Worm (Caenorhabditis elegans) whole organism, young adult: ENCODE measurements around the gene svh-5.
A peak's percentile ranks its signal among the peaks of the same experiment; 100 is the strongest.

Source experiments
- B0019.2 ChIP-seq: fragments of 200-800 bp; sonication (Bioruptor generic); conservative IDR thresholded peaks from 2 replicates; pipeline ENCODE4 v1.3.6; 2022; ENCODE audit warnings: missing genetic modification reagents, missing genetic modification characterization, missing compliant biosample characterization
- C06A6.2 ChIP-seq: fragments of 200-800 bp; sonication (Bioruptor generic); conservative IDR thresholded peaks from 2 replicates; pipeline ENCODE4 v1.3.6; 2022; ENCODE audit warnings: missing genetic modification characterization, missing compliant biosample characterization
- C17E4.6 ChIP-seq: fragments of 200-800 bp; sonication (Bioruptor generic); IDR thresholded peaks from 2 replicates; pipeline ENCODE4 v1.3.6; 2022; ENCODE audit warnings: missing genetic modification reagents, missing genetic modification characterization, missing compliant biosample characterization
- K12H6.12 ChIP-seq: fragments of 200-800 bp; sonication (Bioruptor generic); optimal IDR thresholded peaks from 2 replicates; lab custom pipeline; 2018; ENCODE audit warnings: mild to moderate bottlenecking, missing genetic modification characterization, missing compliant biosample characterization
- Y53F4B.3 ChIP-seq: fragments of 200-800 bp; sonication (Bioruptor generic); IDR thresholded peaks from 2 replicates; pipeline ENCODE4 v1.3.6; 2022; ENCODE audit warnings: missing genetic modification reagents, missing genetic modification characterization, missing compliant biosample characterization
- Y79H2A.3 ChIP-seq: fragments of 200-800 bp; sonication (Bioruptor generic); conservative IDR thresholded peaks from 2 replicates; pipeline ENCODE4 v1.3.6; 2022; ENCODE audit warnings: missing genetic modification reagents, missing genetic modification characterization, missing compliant biosample characterization
- ama-1 ChIP-seq, 3 experiments: fragments of 150-350 bp in 1 of 3; sonication (generic microtip) in 2 of 3; optimal IDR thresholded peaks; 2 replicates each; lab custom pipeline; 2014 to 2018; ENCODE audit warnings: missing biosample characterization in 2 of 3, missing genetic modification characterization in 2 of 3, missing genetic modification reagents in 2 of 3
- aptf-2 ChIP-seq: fragments of 200-800 bp; sonication (Bioruptor generic); conservative IDR thresholded peaks from 2 replicates; pipeline ENCODE4 v1.3.6; 2022; ENCODE audit warnings: missing genetic modification reagents, missing genetic modification characterization, missing compliant biosample characterization
- atf-7 ChIP-seq: sonication (generic microtip); optimal IDR thresholded peaks from 2 replicates; lab custom pipeline; 2017; ENCODE audit warnings: mild to moderate bottlenecking, missing genetic modification characterization, missing compliant biosample characterization
- attf-5 ChIP-seq: fragments of 200-800 bp; sonication (Bioruptor generic); optimal IDR thresholded peaks from 2 replicates; lab custom pipeline; 2018; ENCODE audit warnings: mild to moderate bottlenecking, missing genetic modification characterization, missing compliant biosample characterization
- bed-2 ChIP-seq: fragments of 200-800 bp; sonication (Bioruptor generic); IDR thresholded peaks from 2 replicates; pipeline ENCODE4 v1.3.6; 2022; ENCODE audit warnings: missing genetic modification reagents, missing genetic modification characterization, missing compliant biosample characterization
- ceh-100 ChIP-seq: fragments of 200-800 bp; sonication (Bioruptor generic); IDR thresholded peaks from 2 replicates; pipeline ENCODE4 v1.3.6; 2022; ENCODE audit warnings: missing genetic modification reagents, missing genetic modification characterization, missing compliant biosample characterization
- ceh-27 ChIP-seq: fragments of 200-800 bp; sonication (Bioruptor generic); optimal IDR thresholded peaks from 2 replicates; lab custom pipeline; 2018; ENCODE audit warnings: mild to moderate bottlenecking, missing genetic modification characterization, moderate library complexity, missing compliant biosample characterization
- ceh-58 ChIP-seq: fragments of 200-800 bp; sonication (Bioruptor generic); IDR thresholded peaks from 2 replicates; pipeline ENCODE4 v1.3.6; 2022; ENCODE audit warnings: missing genetic modification characterization, missing compliant biosample characterization
- ceh-91 ChIP-seq: fragments of 200-800 bp; sonication (Bioruptor generic); IDR thresholded peaks from 2 replicates; pipeline ENCODE4 v1.3.6; 2022; ENCODE audit warnings: missing genetic modification reagents, missing genetic modification characterization, missing compliant biosample characterization
- die-1 ChIP-seq: sonication (generic microtip); optimal IDR thresholded peaks from 2 replicates; lab custom pipeline; 2016; ENCODE audit warnings: missing genotype, mild to moderate bottlenecking, missing genetic modification characterization, missing compliant biosample characterization
- dpl-1 ChIP-seq: fragments of 150-350 bp; optimal IDR thresholded peaks from 2 replicates; lab custom pipeline; 2014; ENCODE audit warnings: missing biosample characterization, missing genetic modification reagents, missing genetic modification characterization
- egl-44 ChIP-seq: fragments of 200-800 bp; sonication (Bioruptor generic); IDR thresholded peaks from 2 replicates; pipeline ENCODE4 v1.3.6; 2022; ENCODE audit warnings: missing genetic modification reagents, missing genetic modification characterization, missing compliant biosample characterization
- ets-4 ChIP-seq: fragments of 200-800 bp; sonication (Bioruptor generic); optimal IDR thresholded peaks from 2 replicates; lab custom pipeline; 2018; ENCODE audit warnings: mild to moderate bottlenecking, missing genetic modification characterization, missing compliant biosample characterization
- hmg-1.2 ChIP-seq: fragments of 200-800 bp; sonication (Bioruptor generic); IDR thresholded peaks from 2 replicates; pipeline ENCODE4 v1.3.6; 2022; ENCODE audit warnings: missing genetic modification reagents, missing genetic modification characterization, missing compliant biosample characterization
- lag-1 ChIP-seq: fragments of 200-800 bp; sonication (Bioruptor generic); IDR thresholded peaks from 2 replicates; pipeline ENCODE4 v1.3.6; 2022; ENCODE audit warnings: missing genetic modification reagents, missing genetic modification characterization, missing compliant biosample characterization
- lin-35 ChIP-seq, 3 experiments: fragments of 150-350 bp in 2 of 3; sonication (generic microtip) in 1 of 3; optimal IDR thresholded peaks; 2 replicates each; lab custom pipeline; 2014 to 2018; ENCODE audit warnings: missing biosample characterization in 3 of 3, missing genetic modification characterization in 3 of 3, missing genetic modification reagents in 3 of 3
- lin-54 ChIP-seq: fragments of 200-800 bp; sonication (Bioruptor generic); optimal IDR thresholded peaks from 2 replicates; lab custom pipeline; 2018; ENCODE audit warnings: mild to moderate bottlenecking, missing genetic modification characterization, missing compliant biosample characterization
- madf-10 ChIP-seq: sonication (generic microtip); optimal IDR thresholded peaks from 2 replicates; lab custom pipeline; 2016; ENCODE audit warnings: mild to moderate bottlenecking, missing genetic modification characterization, missing compliant biosample characterization
- madf-3 ChIP-seq: fragments of 200-800 bp; sonication (Bioruptor generic); IDR thresholded peaks from 2 replicates; pipeline ENCODE4 v1.3.6; 2022; ENCODE audit warnings: missing genetic modification reagents, missing genetic modification characterization, missing compliant biosample characterization
- mes-4 ChIP-seq: sonication (generic microtip); optimal IDR thresholded peaks from 2 replicates; lab custom pipeline; 2016; ENCODE audit warnings: missing genotype, missing genetic modification characterization, missing compliant biosample characterization
- nhr-120 ChIP-seq: fragments of 200-800 bp; sonication (Bioruptor generic); IDR thresholded peaks from 2 replicates; pipeline ENCODE4 v1.3.6; 2022; ENCODE audit warnings: missing genetic modification characterization, missing compliant biosample characterization
- nhr-27 ChIP-seq: fragments of 200-800 bp; sonication (Bioruptor generic); optimal IDR thresholded peaks from 2 replicates; lab custom pipeline; 2018; ENCODE audit warnings: mild to moderate bottlenecking, missing genetic modification characterization, moderate library complexity, missing compliant biosample characterization
- nhr-80 ChIP-seq: sonication (generic microtip); optimal IDR thresholded peaks from 2 replicates; lab custom pipeline; 2016; ENCODE audit warnings: missing genetic modification characterization, missing compliant biosample characterization
- pbrm-1 ChIP-seq: fragments of 200-800 bp; sonication (Bioruptor generic); IDR thresholded peaks from 2 replicates; pipeline ENCODE4 v1.3.6; 2022; ENCODE audit warnings: missing genetic modification reagents, missing genetic modification characterization, missing compliant biosample characterization
- snpc-4 ChIP-seq, 5 experiments: fragments of 150-350 bp in 1 of 5; sonication (generic microtip) in 4 of 5; optimal IDR thresholded peaks; 2 replicates each; lab custom pipeline; 2014 to 2018; ENCODE audit warnings: missing genetic modification characterization in 5 of 5, missing biosample characterization in 3 of 5, antibody characterized with exemption in 2 of 5, mild to moderate bottlenecking in 2 of 5, missing compliant biosample characterization in 2 of 5, missing genotype in 2 of 5, moderate library complexity in 2 of 5, missing genetic modification reagents in 1 of 5
- somi-1 ChIP-seq: fragments of 200-800 bp; sonication (Bioruptor generic); optimal IDR thresholded peaks from 2 replicates; lab custom pipeline; 2018; ENCODE audit warnings: mild to moderate bottlenecking, missing genetic modification characterization, missing compliant biosample characterization
- tlf-1 ChIP-seq: fragments of 200-800 bp; sonication (Bioruptor generic); optimal IDR thresholded peaks from 2 replicates; lab custom pipeline; 2018; ENCODE audit warnings: mild to moderate bottlenecking, missing genetic modification characterization, missing compliant biosample characterization
- unc-130 ChIP-seq: sonication (generic microtip); optimal IDR thresholded peaks from 2 replicates; lab custom pipeline; 2016; ENCODE audit warnings: missing genetic modification reagents, missing genetic modification characterization, missing compliant biosample characterization
- unc-62 ChIP-seq: fragments of 150-350 bp; optimal IDR thresholded peaks from 2 replicates; lab custom pipeline; 2014; ENCODE audit warnings: missing biosample characterization, missing genetic modification reagents, missing genetic modification characterization
- zfh-2 ChIP-seq: fragments of 200-800 bp; sonication (Bioruptor generic); conservative IDR thresholded peaks from 2 replicates; pipeline ENCODE4 v1.3.6; 2022; ENCODE audit warnings: missing genetic modification reagents, missing genetic modification characterization, missing compliant biosample characterization
- ztf-18 ChIP-seq: sonication (generic microtip); optimal IDR thresholded peaks from 2 replicates; lab custom pipeline; 2016; ENCODE audit warnings: missing genotype, mild to moderate bottlenecking, missing genetic modification characterization, missing compliant biosample characterization
- ztf-22 ChIP-seq: fragments of 200-800 bp; sonication (Bioruptor generic); optimal IDR thresholded peaks from 2 replicates; lab custom pipeline; 2018; ENCODE audit warnings: mild to moderate bottlenecking, missing genetic modification characterization, moderate library complexity, missing compliant biosample characterization
- ztf-28 ChIP-seq: fragments of 200-800 bp; sonication (Bioruptor generic); IDR thresholded peaks from 2 replicates; pipeline ENCODE4 v1.3.6; 2022; ENCODE audit warnings: missing genetic modification reagents, missing genetic modification characterization, missing compliant biosample characterization

The svh-5 gene

DNA sequence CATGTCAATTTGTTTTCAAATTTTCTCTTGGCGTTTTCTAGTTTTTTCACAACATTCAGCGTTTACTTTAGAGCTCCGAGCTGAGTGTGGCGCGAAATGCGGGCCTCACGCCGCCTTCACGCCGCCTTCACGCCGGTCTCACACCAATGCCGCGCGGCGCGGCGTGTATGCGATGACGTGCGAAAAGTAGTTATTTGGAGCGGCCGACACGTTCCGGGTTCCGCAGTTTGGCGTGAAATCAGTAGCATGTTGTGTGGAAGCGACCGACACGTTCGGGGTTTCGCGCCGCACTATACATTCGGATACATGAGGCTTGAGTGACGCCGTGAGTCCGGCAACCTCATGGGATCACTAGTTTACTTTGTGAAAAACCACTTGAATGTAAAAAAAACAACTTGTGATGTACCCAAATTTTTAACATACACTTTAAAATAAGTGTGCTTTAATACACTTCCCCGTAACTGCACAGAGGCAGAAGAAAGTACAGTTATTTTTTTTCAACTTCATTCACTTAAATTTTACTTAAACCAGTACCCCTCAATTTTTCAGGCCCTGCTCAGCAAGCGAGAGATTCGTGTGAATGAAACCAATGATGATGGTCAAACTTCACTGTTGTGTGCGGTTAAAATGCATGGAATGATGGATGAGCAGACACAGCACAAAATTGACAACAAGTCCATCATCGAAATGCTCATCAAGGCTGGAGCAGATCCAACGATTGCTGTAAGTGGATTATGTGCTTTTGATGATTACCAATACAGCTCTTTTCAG lies 15.3 kb downstream of the svh-5 start (continued):
- peak; percentile 32 for TF ChIP-seq ceh-27 (GFP tag; lab: Kevin White, UChicago)
- no peak for TF ChIP-seq nhr-27
- TF ChIP-seq snpc-4 (GFP tag; optimal IDR thresholded peaks at IDR 0.05; lab: Kevin White, UChicago): no peak
- TF ChIP-seq snpc-4 (tag; optimal IDR thresholded peaks at IDR 0.05; lab: Kevin White, UChicago): peak in 3 of 4 experiments; percentile 18 to 82 (median 78)
- no peak for TF ChIP-seq dpl-1 (GFP tag; lab: Kevin White, UChicago)
- no peak for TF ChIP-seq ztf-28 (GFP tag; lab: Robert Waterston, UW)
- TF ChIP-seq lag-1 (GFP tag; lab: Robert Waterston, UW): no peak
- TF ChIP-seq ets-4 (GFP tag; lab: Kevin White, UChicago): no peak
- TF ChIP-seq pbrm-1 (GFP tag; lab: Robert Waterston, UW): 0 out of 2 replicates have a peak, but pooled peaks have one; percentile 43
- no peak for TF ChIP-seq egl-44 (GFP tag; lab: Robert Waterston, UW)

DNA sequence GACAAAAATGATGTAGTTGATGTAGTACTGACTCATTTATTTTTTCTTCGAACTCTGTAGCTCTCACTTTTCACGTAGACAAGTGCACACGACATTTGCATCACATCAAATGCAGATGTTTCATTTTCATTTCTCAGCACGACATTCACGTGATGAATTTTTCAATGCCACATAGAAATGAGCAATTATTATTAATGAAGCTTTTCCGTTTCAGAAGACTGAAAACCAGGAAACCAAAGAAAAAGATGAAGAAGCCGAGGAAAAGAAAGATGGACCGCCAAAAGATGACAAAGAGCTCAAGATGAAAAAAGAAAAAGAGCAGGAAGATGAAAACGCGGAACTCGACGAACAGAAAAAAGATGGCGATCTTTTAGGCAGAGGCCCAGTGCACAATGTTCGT lies 22.0 kb downstream of the svh-5 start:
- TF ChIP-seq madf-10 (tag; lab: Kevin White, UChicago) (peak; percentile 56), B0019.2 (GFP tag; lab: Robert Waterston, UW) (no peak), lin-35 (GFP tag; optimal IDR thresholded peaks at IDR 0.05; lab: Kevin White, UChicago) (peak in 1 of 3 experiments; percentile 43), Y53F4B.3 (no peak)
- TF ChIP-seq, all 124 proteins: peak for 2

DNA sequence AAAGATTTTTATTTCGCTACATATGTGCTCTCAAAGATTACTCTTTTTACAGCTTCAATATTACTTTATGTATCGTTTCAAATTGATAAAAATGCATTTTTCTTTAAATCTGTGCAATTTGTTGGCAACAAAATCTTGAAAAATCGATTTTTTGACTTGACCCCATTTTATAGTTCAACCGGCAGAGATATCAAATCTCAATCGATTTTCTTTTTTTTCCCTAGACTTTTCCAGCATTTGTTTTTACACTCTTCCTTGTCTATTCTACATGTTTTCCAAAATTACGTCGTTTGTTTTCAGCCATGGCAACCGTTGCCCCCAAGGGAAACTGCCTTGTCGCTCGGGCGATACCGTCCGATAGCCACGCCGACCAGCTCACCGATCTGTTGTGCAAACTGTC lies 22.7 kb downstream of the svh-5 start, which contains the start of gene nfki-1:
TSS of gene nfki-1 (plus strand) at position 301 of the 400 bp plus-strand sequence.
- no peak for TF ChIP-seq aptf-2 (GFP tag; lab: Robert Waterston, UW)

DNA sequence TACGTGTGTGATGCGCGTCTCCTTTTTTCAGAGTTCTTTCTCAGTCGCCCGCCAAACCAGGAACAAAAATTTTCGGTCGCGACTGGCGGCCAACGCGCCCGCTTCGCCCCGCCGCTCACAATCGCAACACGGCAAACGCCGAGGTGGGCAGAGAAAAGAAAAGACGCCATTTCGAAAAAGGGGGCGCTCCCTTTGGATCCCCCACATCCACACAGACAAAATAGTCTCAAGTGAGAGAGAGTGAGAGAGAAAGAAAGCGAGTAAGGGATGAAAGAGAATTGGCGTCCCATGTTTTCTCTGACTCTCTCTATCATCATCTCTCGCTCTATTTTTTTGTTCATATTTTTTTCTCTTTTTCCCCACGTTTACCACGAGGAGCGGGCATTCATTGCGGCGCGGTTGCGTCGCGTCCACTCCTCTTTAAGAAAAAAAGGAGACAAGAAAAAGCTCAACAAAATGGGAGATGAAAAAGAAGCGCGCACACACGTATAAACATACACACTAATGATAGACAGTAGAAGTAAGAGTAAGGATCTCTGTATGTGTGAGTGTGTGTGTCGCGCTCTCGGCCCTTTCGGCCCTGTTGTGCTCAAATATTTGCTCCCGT lies 23.6 kb downstream of the svh-5 start:
- TF ChIP-seq nhr-120 (GFP tag; lab: Robert Waterston, UW) (no peak), unc-62 (GFP tag; lab: Kevin White, UChicago) (no peak), nhr-80 (tag; lab: Kevin White, UChicago) (peak; percentile 84), attf-5 (GFP tag; lab: Kevin White, UChicago) (peak; percentile 89), lin-54 (peak; percentile 23), ztf-22 (GFP tag; lab: Kevin White, UChicago) (peak; percentile 33), atf-7 (tag; lab: Kevin White, UChicago) (peak; percentile 75), ceh-100 (GFP tag; lab: Robert Waterston, UW) (peak; percentile 35; the same call in 1 of the 2 replicates), ama-1 (optimal IDR thresholded peaks at IDR 0.05; lab: Kevin White, UChicago) (no peak), ama-1 (GFP tag; optimal IDR thresholded peaks at IDR 0.05; lab: Kevin White, UChicago) (no peak), C17E4.6 (GFP tag; lab: Robert Waterston, UW) (no peak), ets-4 (GFP tag; lab: Kevin White, UChicago) (no peak), die-1 (tag; lab: Kevin White, UChicago) (peak; percentile 56), madf-3 (GFP tag; lab: Robert Waterston, UW) (0 out of 2 replicates have a peak, but pooled peaks have one; percentile 20), madf-10 (tag; lab: Kevin White, UChicago) (peak; percentile 99), ceh-27 (GFP tag; lab: Kevin White, UChicago) (peak; percentile 61), hmg-1.2 (0 out of 2 replicates have a peak, but pooled peaks have one; percentile 52), mes-4 (tag; lab: Kevin White, UChicago) (no peak), ztf-18 (tag; lab: Kevin White, UChicago) (peak; percentile 49), snpc-4 (GFP tag; optimal IDR thresholded peaks at IDR 0.05; lab: Kevin White, UChicago) (no peak), snpc-4 (tag; optimal IDR thresholded peaks at IDR 0.05; lab: Kevin White, UChicago) (peak in 3 of 4 experiments; percentile 64 to 73 (median 73)), Y79H2A.3 (GFP tag; lab: Robert Waterston, UW) (no peak), tlf-1 (GFP tag; lab: Kevin White, UChicago) (no peak), ceh-91 (GFP tag; lab: Robert Waterston, UW) (no peak), C06A6.2 (peak; percentile 72), bed-2 (GFP tag; lab: Robert Waterston, UW) (peak; percentile 48; the same call in 1 of the 2 replicates), somi-1 (GFP tag; lab: Kevin White, UChicago) (peak; percentile 92), zfh-2 (GFP tag; lab: Robert Waterston, UW) (peak; percentile 99), ceh-58 (GFP tag; lab: Robert Waterston, UW) (no peak), egl-44 (GFP tag; lab: Robert Waterston, UW) (0 out of 2 replicates have a peak, but pooled peaks have one; percentile 53), K12H6.12 (tag; lab: Kevin White, UChicago) (peak; percentile 97), unc-130 (GFP tag; lab: Kevin White, UChicago) (no peak)
